Fruit fly (Drosophila melanogaster) whole organism, embryonic: ENCODE measurements around the gene nbs.

ENCODE experiments used
- Aef1 ChIP-seq: fragments of 200-800 bp; sonication (Bioruptor generic); IDR thresholded peaks from 3 replicates; pipeline ENCODE4 v1.3.6; 2022; ENCODE audit warnings: missing biosample characterization, missing genetic modification characterization
- CG10147 ChIP-seq: fragments of 200-800 bp; sonication (Bioruptor generic); optimal IDR thresholded peaks from 2 replicates; lab custom pipeline; 2019; ENCODE audit warnings: missing biosample characterization, mild to moderate bottlenecking, missing genetic modification characterization, moderate library complexity
- CG10565 ChIP-seq: fragments of 200-800 bp; sonication (Bioruptor generic); optimal IDR thresholded peaks from 3 replicates; lab custom pipeline; 2016; ENCODE audit warnings: missing biosample characterization, mild to moderate bottlenecking, missing genetic modification characterization
- CG11398 ChIP-seq: fragments of 200-800 bp; sonication (Bioruptor generic); optimal IDR thresholded peaks from 2 replicates; lab custom pipeline; 2016; ENCODE audit warnings: missing biosample characterization, missing genetic modification characterization
- CG12219 ChIP-seq: fragments of 200-800 bp; sonication (Bioruptor generic); optimal IDR thresholded peaks from 3 replicates; lab custom pipeline; 2018; ENCODE audit warnings: missing biosample characterization, mild to moderate bottlenecking, missing genetic modification characterization
- CG16779 ChIP-seq: fragments of 200-800 bp; sonication (Bioruptor generic); IDR thresholded peaks from 2 replicates; pipeline ENCODE4 v1.3.6; 2022; ENCODE audit warnings: missing biosample characterization, missing genetic modification characterization
- CG18476 ChIP-seq: fragments of 200-800 bp; sonication (Bioruptor generic); optimal IDR thresholded peaks from 2 replicates; lab custom pipeline; 2016; ENCODE audit warnings: missing biosample characterization, mild to moderate bottlenecking, missing genetic modification characterization
- CG2199 ChIP-seq: fragments of 200-800 bp; sonication (Bioruptor generic); IDR thresholded peaks from 3 replicates; pipeline ENCODE4 v1.3.6; 2022; ENCODE audit warnings: missing biosample characterization, missing genetic modification characterization
- CG33213 ChIP-seq: fragments of 200-800 bp; sonication (Bioruptor generic); optimal IDR thresholded peaks from 3 replicates; lab custom pipeline; 2016; ENCODE audit warnings: missing biosample characterization, missing genetic modification characterization
- CG4282 ChIP-seq: fragments of 200-800 bp; sonication (Bioruptor generic); optimal IDR thresholded peaks from 2 replicates; lab custom pipeline; 2016; ENCODE audit warnings: missing biosample characterization, missing genetic modification characterization
- CG4328 ChIP-seq: fragments of 200-800 bp; sonication (Bioruptor generic); optimal IDR thresholded peaks from 3 replicates; lab custom pipeline; 2017; ENCODE audit warnings: missing biosample characterization, missing genetic modification reagents, missing genetic modification characterization
- CG4404 ChIP-seq: fragments of 200-800 bp; sonication (Bioruptor generic); IDR thresholded peaks from 2 replicates; pipeline ENCODE4 v1.3.6; 2022; ENCODE audit warnings: missing biosample characterization, missing genetic modification characterization
- CG4854 ChIP-seq: fragments of 200-800 bp; sonication (Bioruptor generic); optimal IDR thresholded peaks from 2 replicates; lab custom pipeline; 2016; ENCODE audit warnings: missing biosample characterization, missing genetic modification characterization, inconsistent platforms
- CG7556 ChIP-seq: fragments of 200-800 bp; sonication (Bioruptor generic); optimal IDR thresholded peaks from 2 replicates; lab custom pipeline; 2017; ENCODE audit warnings: missing biosample characterization, mild to moderate bottlenecking, missing genetic modification characterization
- CG8281 ChIP-seq: fragments of 200-800 bp; sonication (Bioruptor generic); optimal IDR thresholded peaks from 2 replicates; lab custom pipeline; 2018; ENCODE audit warnings: missing biosample characterization, mild to moderate bottlenecking, missing genetic modification characterization, moderate library complexity
- CG9437 ChIP-seq: fragments of 200-800 bp; sonication (Bioruptor generic); optimal IDR thresholded peaks from 2 replicates; lab custom pipeline; 2018; ENCODE audit warnings: missing biosample characterization, mild to moderate bottlenecking, missing genetic modification characterization
- Deaf1 ChIP-seq: fragments of 200-800 bp; optimal IDR thresholded peaks from 3 replicates; lab custom pipeline; 2019; ENCODE audit warnings: missing biosample characterization, mild to moderate bottlenecking, missing genetic modification characterization, moderate library complexity
- Dek ChIP-seq: fragments of 200-800 bp; sonication (Bioruptor generic); optimal IDR thresholded peaks from 3 replicates; lab custom pipeline; 2019; ENCODE audit warnings: missing biosample characterization, mild to moderate bottlenecking, missing genetic modification characterization, moderate library complexity
- Eip74EF ChIP-seq, 2 experiments: fragments of 200-800 bp in 1 of 2; fragments of >200 bp in 1 of 2; sonication (Bioruptor generic) in 1 of 2; optimal IDR thresholded peaks; 2 replicates each; lab custom pipeline; 2017 to 2019; ENCODE audit warnings: missing biosample characterization in 2 of 2, missing genetic modification characterization in 2 of 2, mild to moderate bottlenecking in 1 of 2, moderate library complexity in 1 of 2
- Ets65A ChIP-seq: fragments of 200-800 bp; sonication (Bioruptor generic); peaks from one replicate; lab custom pipeline; 2016; ENCODE audit warnings: missing biosample characterization, missing genetic modification characterization
- H15 ChIP-seq: fragments of 200-800 bp; sonication (Bioruptor generic); IDR thresholded peaks from 3 replicates; pipeline ENCODE4 v1.3.6; 2022; ENCODE audit warnings: missing biosample characterization, missing genetic modification characterization
- H2.0 ChIP-seq: fragments of 200-800 bp; sonication (Bioruptor generic); IDR thresholded peaks from 2 replicates; pipeline ENCODE4 v1.3.6; 2022; ENCODE audit warnings: missing biosample characterization, missing genetic modification characterization
- HmgZ ChIP-seq: fragments of 200-800 bp; sonication (Bioruptor generic); optimal IDR thresholded peaks from 2 replicates; lab custom pipeline; 2018; ENCODE audit warnings: missing biosample characterization, mild to moderate bottlenecking, missing genetic modification characterization
- Hr78 ChIP-seq, 2 experiments: fragments of 200-800 bp in 1 of 2; fragments of >200 bp in 1 of 2; sonication (Bioruptor generic) in 1 of 2; optimal IDR thresholded peaks; 2 replicates each; lab custom pipeline; 2017 to 2019; ENCODE audit warnings: missing biosample characterization in 2 of 2, missing genetic modification characterization in 2 of 2, mild to moderate bottlenecking in 1 of 2, moderate library complexity in 1 of 2
- NC2α ChIP-seq: fragments of 200-800 bp; sonication (Bioruptor generic); optimal IDR thresholded peaks from 2 replicates; lab custom pipeline; 2016; ENCODE audit warnings: missing biosample characterization, missing genetic modification characterization
- Nf-YA ChIP-seq: fragments of 200-800 bp; sonication (Bioruptor generic); IDR thresholded peaks from 2 replicates; pipeline ENCODE4 v1.3.6; 2022; ENCODE audit warnings: missing biosample characterization, missing genetic modification characterization
- Oaz ChIP-seq: fragments of 200-800 bp; sonication (Bioruptor generic); IDR thresholded peaks from 2 replicates; pipeline ENCODE4 v1.3.6; 2022; ENCODE audit warnings: missing biosample characterization, missing genetic modification characterization
- Ravus ChIP-seq: fragments of 200-800 bp; sonication (Bioruptor generic); IDR thresholded peaks from 2 replicates; pipeline ENCODE4 v1.3.6; 2022; ENCODE audit warnings: missing biosample characterization, missing genetic modification characterization
- TFAM ChIP-seq: fragments of 200-800 bp; sonication (Bioruptor generic); optimal IDR thresholded peaks from 2 replicates; lab custom pipeline; 2017; ENCODE audit warnings: missing biosample characterization, missing genetic modification characterization, inconsistent platforms
- YL-1 ChIP-seq: fragments of 200-800 bp; sonication (Bioruptor generic); optimal IDR thresholded peaks from 3 replicates; lab custom pipeline; 2017; ENCODE audit warnings: missing biosample characterization, mild to moderate bottlenecking, missing genetic modification characterization
- az2 ChIP-seq: fragments of 200-800 bp; sonication (Bioruptor generic); optimal IDR thresholded peaks from 3 replicates; lab custom pipeline; 2016; ENCODE audit warnings: missing biosample characterization, missing genetic modification characterization
- bcd ChIP-seq: fragments of 200-800 bp; sonication (Bioruptor generic); optimal IDR thresholded peaks from 2 replicates; lab custom pipeline; 2017; ENCODE audit warnings: missing biosample characterization, mild to moderate bottlenecking, missing genetic modification characterization
- cas ChIP-seq: fragments of 200-800 bp; sonication (Bioruptor generic); IDR thresholded peaks from 2 replicates; pipeline ENCODE4 v1.3.6; 2022; ENCODE audit warnings: missing biosample characterization, missing genetic modification characterization
- chif ChIP-seq, 2 experiments: fragments of 200-800 bp; sonication (Bioruptor generic); optimal IDR thresholded peaks; 3 replicates each; lab custom pipeline; 2016; ENCODE audit warnings: missing biosample characterization in 2 of 2, missing genetic modification characterization in 2 of 2
- chm ChIP-seq: fragments of 200-800 bp; sonication (Bioruptor generic); IDR thresholded peaks from 2 replicates; pipeline ENCODE4 v1.3.6; 2022; ENCODE audit warnings: missing biosample characterization, missing genetic modification characterization
- chn ChIP-seq: fragments of 200-800 bp; sonication (Bioruptor generic); optimal IDR thresholded peaks from 2 replicates; lab custom pipeline; 2016; ENCODE audit warnings: missing biosample characterization, missing genetic modification characterization
- crol ChIP-seq: fragments of 200-800 bp; sonication (Bioruptor generic); IDR thresholded peaks from 2 replicates; pipeline ENCODE4 v1.3.6; 2022; ENCODE audit warnings: missing biosample characterization, missing genetic modification characterization
- gsb-n ChIP-seq: fragments of 200-800 bp; sonication (Bioruptor generic); optimal IDR thresholded peaks from 3 replicates; lab custom pipeline; 2018; ENCODE audit warnings: missing biosample characterization, mild to moderate bottlenecking, missing genetic modification characterization
- gt ChIP-seq: fragments of 200-800 bp; sonication (Bioruptor generic); IDR thresholded peaks from 2 replicates; pipeline ENCODE4 v1.3.6; 2022; ENCODE audit warnings: missing biosample characterization, missing genetic modification characterization
- ind ChIP-seq: fragments of 200-800 bp; sonication (Bioruptor generic); optimal IDR thresholded peaks from 3 replicates; lab custom pipeline; 2016; ENCODE audit warnings: missing biosample characterization, missing genetic modification characterization
- kah ChIP-seq: fragments of 200-800 bp; sonication (Bioruptor generic); optimal IDR thresholded peaks from 2 replicates; lab custom pipeline; 2018; ENCODE audit warnings: missing biosample characterization, mild to moderate bottlenecking, missing genetic modification characterization
- nau ChIP-seq: fragments of 200-800 bp; sonication (Bioruptor generic); optimal IDR thresholded peaks from 3 replicates; lab custom pipeline; 2017; ENCODE audit warnings: missing biosample characterization, mild to moderate bottlenecking, missing genetic modification characterization, missing genetic modification reagents
- nerfin-1 ChIP-seq: fragments of 200-800 bp; sonication (Bioruptor generic); optimal IDR thresholded peaks from 3 replicates; lab custom pipeline; 2019; ENCODE audit warnings: missing biosample characterization, mild to moderate bottlenecking, missing genetic modification characterization, moderate library complexity
- onecut ChIP-seq: fragments of 200-800 bp; sonication (Bioruptor generic); IDR thresholded peaks from 2 replicates; pipeline ENCODE4 v1.3.6; 2022; ENCODE audit warnings: missing biosample characterization, missing genetic modification characterization
- pros ChIP-seq: fragments of 200-800 bp; sonication (Bioruptor generic); optimal IDR thresholded peaks from 3 replicates; lab custom pipeline; 2019; ENCODE audit warnings: missing biosample characterization, mild to moderate bottlenecking, missing genetic modification characterization, moderate library complexity
- schlank ChIP-seq: fragments of 200-800 bp; sonication (Bioruptor generic); optimal IDR thresholded peaks from 2 replicates; lab custom pipeline; 2018; ENCODE audit warnings: missing biosample characterization, mild to moderate bottlenecking, missing genetic modification characterization
- sens-2 ChIP-seq: fragments of 200-800 bp; sonication (Bioruptor generic); IDR thresholded peaks from 2 replicates; pipeline ENCODE4 v1.3.6; 2022; ENCODE audit warnings: missing biosample characterization, missing genetic modification characterization
- stc ChIP-seq: fragments of 200-800 bp; sonication (Bioruptor generic); IDR thresholded peaks from 2 replicates; pipeline ENCODE4 v1.3.6; 2022; ENCODE audit warnings: missing biosample characterization, missing genetic modification characterization
- zen2 ChIP-seq: fragments of 200-800 bp; sonication (Bioruptor generic); IDR thresholded peaks from 3 replicates; pipeline ENCODE4 v1.3.6; 2022; ENCODE audit warnings: missing biosample characterization, missing genetic modification characterization; ENCODE audit not compliant: partially characterized antibody

Gene nbs

dm6 chr3L:9720102-9720501, 2.9 kb downstream of the nbs start:
- no peak for TF ChIP-seq az2 (GFP tag; lab: Kevin White, UChicago)
- peak; percentile 91 for TF ChIP-seq Ets65A (GFP tag; lab: Kevin White, UChicago)

- TF ChIP-seq Deaf1 (tag; lab: Kevin White, UChicago) = no peak
- TF ChIP-seq YL-1 (GFP tag; lab: Kevin White, UChicago) = peak; percentile 59
- TF ChIP-seq CG18476 (GFP tag; lab: Kevin White, UChicago) = peak; percentile 38
- TF ChIP-seq nau (GFP tag; lab: Kevin White, UChicago) = no peak
- TF ChIP-seq H15 (GFP tag; lab: Robert Waterston, UW) = peak; percentile 29; the same call in 1 of the 3 replicates
- TF ChIP-seq stc = 0 out of 2 replicates have a peak, but pooled peaks have one; percentile 35
- TF ChIP-seq Dek (tag; lab: Kevin White, UChicago) = peak; percentile 47
- TF ChIP-seq cas (GFP tag; lab: Robert Waterston, UW) = 0 out of 2 replicates have a peak, but pooled peaks have one; percentile 20
- no peak for TF ChIP-seq Eip74EF (GFP tag; optimal IDR thresholded peaks at IDR 0.05; lab: Kevin White, UChicago)
- TF ChIP-seq ind (GFP tag; lab: Kevin White, UChicago) = peak; percentile 80
- TF ChIP-seq gt = no peak
- TF ChIP-seq sens-2 = no peak
- no peak for TF ChIP-seq schlank (tag; lab: Kevin White, UChicago)
- peak; percentile 65 for TF ChIP-seq Aef1 (GFP tag; lab: Robert Waterston, UW)
- TF ChIP-seq Hr78 (GFP tag; optimal IDR thresholded peaks at IDR 0.05; lab: Kevin White, UChicago) = no peak
- TF ChIP-seq Ravus (GFP tag; lab: Robert Waterston, UW) = no peak
- TF ChIP-seq NC2α (GFP tag; lab: Kevin White, UChicago) = no peak
- TF ChIP-seq TFAM (GFP tag; lab: Kevin White, UChicago) = no peak
- TF ChIP-seq chn (GFP tag; lab: Kevin White, UChicago) = no peak
- no peak for TF ChIP-seq CG10565 (GFP tag; lab: Kevin White, UChicago)
- TF ChIP-seq CG10147 = peak; percentile 80
- peak; percentile 49 for TF ChIP-seq kah (GFP tag; lab: Kevin White, UChicago)
- TF ChIP-seq onecut (GFP tag; lab: Robert Waterston, UW) = peak; percentile 31; the same call in 1 of the 2 replicates
- TF ChIP-seq nerfin-1 (tag; lab: Kevin White, UChicago) = peak; percentile 74
- peak; percentile 38 for TF ChIP-seq CG8281 (tag; lab: Kevin White, UChicago)
- no peak for TF ChIP-seq CG2199 (GFP tag; lab: Robert Waterston, UW)
- TF ChIP-seq zen2 = no peak
- TF ChIP-seq Nf-YA = 0 out of 2 replicates have a peak, but pooled peaks have one; percentile 18
- TF ChIP-seq CG4282 = no peak
- peak; percentile 62 for TF ChIP-seq CG4404 (GFP tag; lab: Robert Waterston, UW)
- no peak for TF ChIP-seq pros (GFP tag; lab: Kevin White, UChicago)
- peak; percentile 75 for TF ChIP-seq HmgZ (tag; lab: Kevin White, UChicago)
- TF ChIP-seq crol (GFP tag; lab: Robert Waterston, UW) = no peak
- TF ChIP-seq chif (GFP tag; optimal IDR thresholded peaks at IDR 0.05; lab: Kevin White, UChicago) = no peak
- peak; percentile 33; the same call in 1 of the 2 replicates for TF ChIP-seq H2.0
- TF ChIP-seq CG4328 (GFP tag; lab: Kevin White, UChicago) = peak; percentile 35
- TF ChIP-seq CG9437 (GFP tag; lab: Kevin White, UChicago) = peak; percentile 48
- TF ChIP-seq Oaz (GFP tag; lab: Robert Waterston, UW) = no peak
- peak; percentile 23 for TF ChIP-seq CG4854
- TF ChIP-seq gsb-n (tag; lab: Kevin White, UChicago) = no peak
- TF ChIP-seq CG11398 (GFP tag; lab: Kevin White, UChicago) = no peak
- peak; percentile 26 for TF ChIP-seq CG12219 (GFP tag; lab: Kevin White, UChicago)
- no peak for TF ChIP-seq CG33213
- no peak for TF ChIP-seq CG16779
- no peak for TF ChIP-seq chm (GFP tag; lab: Robert Waterston, UW)
- TF ChIP-seq CG7556 (GFP tag; lab: Kevin White, UChicago) = peak; percentile 35
- peak; percentile 65 for TF ChIP-seq bcd (GFP tag; lab: Kevin White, UChicago)
These were observed 4.1 kb downstream of the nbs start, which contains the start of the genes CG18178 and CG14174 for dm6 chr3L:9718929-9719328. Gene CG18178 (minus strand): TSS chr3L:9719144. Gene CG14174 (plus strand): TSS chr3L:9719328.
